Fruit fly (Drosophila melanogaster): ENCODE results near the gene CG1504.
"Not testable (repeated sequence)": the region's sequence is repeated elsewhere in the genome, so short reads cannot be mapped to it uniquely, and the experiment has no call there.

The CG1504 gene

DNA sequence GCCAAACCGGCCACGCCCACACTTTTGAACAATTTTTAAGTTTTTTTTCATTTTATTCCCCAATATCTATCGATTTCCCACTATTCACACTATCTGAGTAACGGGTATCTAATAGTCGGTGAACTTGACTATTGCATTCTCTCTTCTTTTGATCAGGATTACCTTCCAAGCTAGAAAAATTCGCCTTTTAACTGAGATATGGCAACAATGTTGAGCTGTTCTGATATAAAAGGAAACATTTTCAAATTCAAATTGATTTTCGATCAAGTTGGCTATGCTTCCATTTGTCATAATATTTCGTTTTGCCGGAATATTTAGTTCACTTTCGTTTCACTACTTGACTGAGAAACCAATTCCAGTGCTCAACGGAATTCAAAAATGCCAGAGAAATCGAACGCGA is 71.2 kb downstream of the CG1504 start, which contains the start of gene CG42577:
TSS of gene CG42577 (plus strand) at position 301 of the 400 bp plus-strand sequence.
- not testable (repeated sequence) for TF ChIP-seq Rel (GFP tag; optimal IDR thresholded peaks at IDR 0.05); Rel (tag; optimal IDR thresholded peaks at IDR 0.05); h (GFP tag; optimal IDR thresholded peaks at IDR 0.05); sv (GFP tag; optimal IDR thresholded peaks at IDR 0.05)

DNA sequence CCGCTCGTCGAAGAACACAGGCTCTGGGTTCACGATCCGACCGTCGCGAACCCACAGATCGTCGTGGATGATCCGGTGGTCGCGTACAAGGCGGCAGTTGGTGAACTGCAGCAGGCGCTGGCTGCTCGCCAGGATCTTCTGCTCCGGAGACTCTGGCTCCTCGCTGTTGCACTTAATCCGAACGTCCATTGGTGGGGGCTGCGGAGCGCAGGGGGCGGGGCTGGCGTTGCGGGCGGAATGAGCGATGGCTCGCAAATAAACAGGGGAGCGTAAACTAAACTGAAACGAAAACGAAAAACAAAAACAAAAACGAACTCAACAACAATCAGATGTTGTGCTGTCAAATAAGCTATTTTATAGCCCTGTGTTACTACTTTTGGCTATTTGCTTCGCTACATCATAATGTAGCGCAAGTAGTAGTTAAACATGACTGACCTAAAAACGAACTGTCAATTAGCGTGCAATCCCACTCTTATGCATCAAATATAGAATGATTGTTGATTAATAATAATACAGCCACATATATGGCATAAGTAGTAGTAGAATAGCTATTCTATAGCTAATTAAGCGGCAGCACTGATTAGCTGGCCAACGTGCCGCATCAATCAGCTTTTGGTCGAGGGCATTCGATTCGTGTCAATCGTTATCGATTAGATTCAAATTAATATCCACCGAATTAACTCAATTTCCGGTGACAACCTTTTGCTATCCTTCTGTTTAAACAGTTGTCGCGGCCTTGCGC is 73.2 kb downstream of the CG1504 start, which contains the start of gene CG17065:
TSS of gene CG17065 (minus strand) at position 351 of the 742 bp plus-strand sequence.
- peak; percentile 5 for TF ChIP-seq dmrt93B (GFP tag; optimal IDR thresholded peaks at IDR 0.05)
- peak; percentile 6 for TF ChIP-seq sv (GFP tag; optimal IDR thresholded peaks at IDR 0.05)
- no peak for TF ChIP-seq Jra (GFP tag; optimal IDR thresholded peaks at IDR 0.05)
- no peak for TF ChIP-seq br (GFP tag; optimal IDR thresholded peaks at IDR 0.05)
- TF ChIP-seq lola (GFP tag; optimal IDR thresholded peaks at IDR 0.05): no peak
- no peak for TF ChIP-seq Hnf4 (GFP tag; optimal IDR thresholded peaks at IDR 0.05)
- no peak for TF ChIP-seq Rel (GFP tag; optimal IDR thresholded peaks at IDR 0.05)
- no peak for TF ChIP-seq Rel (tag; optimal IDR thresholded peaks at IDR 0.05)
- TF ChIP-seq sage (GFP tag; optimal IDR thresholded peaks at IDR 0.05): no peak
- no peak for TF ChIP-seq GATAd (GFP tag; optimal IDR thresholded peaks at IDR 0.05)
- TF ChIP-seq Mio (GFP tag; optimal IDR thresholded peaks at IDR 0.05): no peak
- no peak for TF ChIP-seq OdsH (GFP tag; optimal IDR thresholded peaks at IDR 0.05)
- no peak for TF ChIP-seq N (GFP tag; optimal IDR thresholded peaks at IDR 0.05)
- TF ChIP-seq brk (GFP tag; optimal IDR thresholded peaks at IDR 0.05): no peak
- TF ChIP-seq HLH106 (tag; optimal IDR thresholded peaks at IDR 0.05): peak; percentile 55
- no peak for TF ChIP-seq Hr78 (GFP tag; optimal IDR thresholded peaks at IDR 0.05)
- TF ChIP-seq usp (GFP tag; optimal IDR thresholded peaks at IDR 0.05): no peak
- peak; percentile 90 for TF ChIP-seq woc (GFP tag; optimal IDR thresholded peaks at IDR 0.05)
- TF ChIP-seq Hr83 (GFP tag; optimal IDR thresholded peaks at IDR 0.05; ENCODE audit: poor library complexity, severe bottlenecking): no peak
- peak; percentile 5 for TF ChIP-seq rgr (GFP tag; optimal IDR thresholded peaks at IDR 0.05)
- no peak for TF ChIP-seq Vsx2 (GFP tag; optimal IDR thresholded peaks at IDR 0.05; ENCODE audit: partially characterized antibody)
- peak in 1 of 2 experiments; percentile 15 for TF ChIP-seq foxo (GFP tag; optimal IDR thresholded peaks at IDR 0.05)
- TF ChIP-seq CrebA (GFP tag; optimal IDR thresholded peaks at IDR 0.05; ENCODE audit: borderline replicate concordance): no peak
- TF ChIP-seq Dfd (GFP tag; optimal IDR thresholded peaks at IDR 0.05): no peak
- no peak for TF ChIP-seq dsf (GFP tag; optimal IDR thresholded peaks at IDR 0.05; ENCODE audit: borderline replicate concordance)
- TF ChIP-seq fru (GFP tag; optimal IDR thresholded peaks at IDR 0.05): no peak
- peak; percentile 39 for TF ChIP-seq Dif (GFP tag; optimal IDR thresholded peaks at IDR 0.05; ENCODE audit: partially characterized antibody)
- TF ChIP-seq CG9705 (GFP tag; optimal IDR thresholded peaks at IDR 0.05): peak; percentile 10
- TF ChIP-seq psq (GFP tag; optimal IDR thresholded peaks at IDR 0.05): no peak
- TF ChIP-seq Sp1 (GFP tag; optimal IDR thresholded peaks at IDR 0.05): peak; percentile 24
- no peak for TF ChIP-seq Abd-B (GFP tag; optimal IDR thresholded peaks at IDR 0.05)
- TF ChIP-seq tai (GFP tag; optimal IDR thresholded peaks at IDR 0.05): no peak
- no peak for TF ChIP-seq CG32264 (GFP tag; optimal IDR thresholded peaks at IDR 0.05)
- TF ChIP-seq h (GFP tag; optimal IDR thresholded peaks at IDR 0.05): peak; percentile 25
- no peak for TF ChIP-seq ey (GFP tag; optimal IDR thresholded peaks at IDR 0.05)
- TF ChIP-seq pan (optimal IDR thresholded peaks at IDR 0.05): no peak
- peak; percentile 99 for TF ChIP-seq Myc (optimal IDR thresholded peaks at IDR 0.05)
- TF ChIP-seq jim (GFP tag; optimal IDR thresholded peaks at IDR 0.05): no peak
- no peak for TF ChIP-seq dl (GFP tag; optimal IDR thresholded peaks at IDR 0.05; ENCODE audit: insufficient read depth in 1 of 2, partially characterized antibody in 2 of 2)

All from whole organism, wandering third instar larva.